Fruit fly (Drosophila melanogaster) whole organism, prepupa: ENCODE results near the gene Icmt.
A peak's percentile ranks its signal among the peaks of the same experiment; 100 is the strongest.

ENCODE experiments used
- Blimp-1 ChIP-seq: fragments of 200-800 bp; sonication (Bioruptor generic); optimal IDR thresholded peaks from 3 replicates; lab custom pipeline; 2017; ENCODE audit warnings: missing biosample characterization, missing genetic modification characterization, mild to moderate bottlenecking, moderate library complexity, missing genetic modification reagents
- CG10631 ChIP-seq: fragments of 200-800 bp; sonication (Bioruptor generic); optimal IDR thresholded peaks from 2 replicates; lab custom pipeline; 2016; ENCODE audit warnings: missing biosample characterization, missing genetic modification characterization
- CG10669 ChIP-seq: fragments of 200-800 bp; sonication (Bioruptor generic); optimal IDR thresholded peaks from 3 replicates; lab custom pipeline; 2018; ENCODE audit warnings: missing biosample characterization, mild to moderate bottlenecking, missing genetic modification characterization, moderate library complexity
- CG11294 ChIP-seq: fragments of 200-800 bp; sonication (Bioruptor generic); IDR thresholded peaks from 2 replicates; pipeline ENCODE4 v1.3.6; 2022; ENCODE audit warnings: missing biosample characterization, missing genetic modification characterization
- CG11762 ChIP-seq: fragments of 200-800 bp; sonication (Bioruptor generic); optimal IDR thresholded peaks from 3 replicates; lab custom pipeline; 2016; ENCODE audit warnings: missing biosample characterization, missing genetic modification characterization; ENCODE audit not compliant: insufficient read depth
- CG11902 ChIP-seq: fragments of 200-800 bp; sonication (Bioruptor generic); optimal IDR thresholded peaks from 3 replicates; lab custom pipeline; 2016; ENCODE audit warnings: missing biosample characterization, missing genetic modification characterization
- CG15336 ChIP-seq: fragments of 200-800 bp; sonication (Bioruptor generic); IDR thresholded peaks from 2 replicates; pipeline ENCODE4 v1.3.6; 2022; ENCODE audit warnings: missing biosample characterization, missing genetic modification characterization
- CG1621 ChIP-seq: fragments of 200-800 bp; sonication (Bioruptor generic); optimal IDR thresholded peaks from 3 replicates; lab custom pipeline; 2018; ENCODE audit warnings: missing biosample characterization, mild to moderate bottlenecking, missing genetic modification characterization
- CG3032 ChIP-seq: fragments of 200-800 bp; optimal IDR thresholded peaks from 2 replicates; lab custom pipeline; 2019; ENCODE audit warnings: missing biosample characterization, mild to moderate bottlenecking, missing genetic modification characterization, moderate library complexity
- CG31627 ChIP-seq: fragments of 200-800 bp; sonication (Bioruptor generic); optimal IDR thresholded peaks from 3 replicates; lab custom pipeline; 2016; ENCODE audit warnings: missing biosample characterization, missing genetic modification characterization
- CG32006 ChIP-seq: fragments of 200-800 bp; sonication (Bioruptor generic); optimal IDR thresholded peaks from 3 replicates; lab custom pipeline; 2017; ENCODE audit warnings: missing biosample characterization, mild to moderate bottlenecking, missing genetic modification characterization
- CG34406 ChIP-seq: fragments of 200-800 bp; sonication (Bioruptor generic); optimal IDR thresholded peaks from 3 replicates; lab custom pipeline; 2016; ENCODE audit warnings: missing biosample characterization, missing genetic modification characterization
- CG3919 ChIP-seq: fragments of 200-800 bp; sonication (Bioruptor generic); optimal IDR thresholded peaks from 3 replicates; lab custom pipeline; 2016; ENCODE audit warnings: missing biosample characterization, missing genetic modification characterization
- CG4318 ChIP-seq: fragments of 200-800 bp; sonication (Bioruptor generic); optimal IDR thresholded peaks from 3 replicates; lab custom pipeline; 2017; ENCODE audit warnings: missing biosample characterization, mild to moderate bottlenecking, missing genetic modification characterization
- CG6163 ChIP-seq: fragments of 200-800 bp; sonication (Bioruptor generic); IDR thresholded peaks from 3 replicates; pipeline ENCODE4 v1.3.6; 2022; ENCODE audit warnings: missing biosample characterization, missing genetic modification characterization
- CG6792 ChIP-seq: fragments of 200-800 bp; sonication (Bioruptor generic); optimal IDR thresholded peaks from 3 replicates; lab custom pipeline; 2016; ENCODE audit warnings: missing biosample characterization, missing genetic modification characterization
- CG6808 ChIP-seq: fragments of 200-800 bp; sonication (Bioruptor generic); optimal IDR thresholded peaks from 3 replicates; lab custom pipeline; 2017; ENCODE audit warnings: missing biosample characterization, missing genetic modification characterization, mild to moderate bottlenecking, moderate library complexity, missing genetic modification reagents
- CG6854 ChIP-seq: fragments of 200-800 bp; sonication (Bioruptor generic); optimal IDR thresholded peaks from 2 replicates; lab custom pipeline; 2017; ENCODE audit warnings: missing biosample characterization, mild to moderate bottlenecking, missing genetic modification characterization
- CG7368 ChIP-seq: fragments of 200-800 bp; sonication (Bioruptor generic); optimal IDR thresholded peaks from 3 replicates; lab custom pipeline; 2016; ENCODE audit warnings: missing biosample characterization, missing genetic modification characterization
- CG8119 ChIP-seq: fragments of 200-800 bp; sonication (Bioruptor generic); IDR thresholded peaks from 3 replicates; pipeline ENCODE4 v1.3.6; 2022; ENCODE audit warnings: missing biosample characterization, missing genetic modification characterization
- CG8319 ChIP-seq: fragments of 200-800 bp; sonication (Bioruptor generic); optimal IDR thresholded peaks from 3 replicates; lab custom pipeline; 2016; ENCODE audit warnings: missing biosample characterization, missing genetic modification characterization
- CG8632 ChIP-seq: fragments of 200-800 bp; sonication (Bioruptor generic); optimal IDR thresholded peaks from 3 replicates; lab custom pipeline; 2016; ENCODE audit warnings: missing biosample characterization, missing genetic modification characterization
- CG9139 ChIP-seq: fragments of 200-800 bp; sonication (Bioruptor generic); optimal IDR thresholded peaks from 3 replicates; lab custom pipeline; 2017; ENCODE audit warnings: missing biosample characterization, mild to moderate bottlenecking, missing genetic modification characterization
- Eip75B ChIP-seq: fragments of 200-800 bp; sonication (Bioruptor generic); optimal IDR thresholded peaks from 3 replicates; lab custom pipeline; 2016; ENCODE audit warnings: missing biosample characterization, missing genetic modification characterization
- Eip78C ChIP-seq: fragments of 200-800 bp; sonication (Bioruptor generic); peaks from one replicate; lab custom pipeline; 2016; ENCODE audit warnings: missing biosample characterization, missing genetic modification characterization
- Ets21C ChIP-seq: fragments of 200-800 bp; sonication (Bioruptor generic); optimal IDR thresholded peaks from 3 replicates; lab custom pipeline; 2016; ENCODE audit warnings: missing biosample characterization, missing genetic modification characterization
- Ets96B ChIP-seq: fragments of 200-800 bp; optimal IDR thresholded peaks from 2 replicates; lab custom pipeline; 2019; ENCODE audit warnings: missing biosample characterization, mild to moderate bottlenecking, missing genetic modification characterization, moderate library complexity
- Hr38 ChIP-seq: sonication (Bioruptor generic); optimal IDR thresholded peaks from 2 replicates; lab custom pipeline; 2016; ENCODE audit warnings: missing biosample characterization, missing genetic modification characterization
- Hr4 ChIP-seq: fragments of 200-800 bp; sonication (Bioruptor generic); optimal IDR thresholded peaks from 3 replicates; lab custom pipeline; 2016; ENCODE audit warnings: missing biosample characterization, missing genetic modification characterization
- OdsH ChIP-seq: fragments of 200-800 bp; sonication (Bioruptor generic); optimal IDR thresholded peaks from 3 replicates; lab custom pipeline; 2016; ENCODE audit warnings: missing biosample characterization, missing genetic modification characterization
- Smox ChIP-seq: fragments of 200-800 bp; sonication (Bioruptor generic); optimal IDR thresholded peaks from 3 replicates; lab custom pipeline; 2016; ENCODE audit warnings: missing biosample characterization, missing genetic modification characterization
- Sox102F ChIP-seq: fragments of 200-800 bp; sonication (Bioruptor generic); optimal IDR thresholded peaks from 2 replicates; lab custom pipeline; 2016; ENCODE audit warnings: missing biosample characterization, mild to moderate bottlenecking, missing genetic modification characterization
- achi ChIP-seq: fragments of 200-800 bp; sonication (Bioruptor generic); optimal IDR thresholded peaks from 3 replicates; lab custom pipeline; 2016; ENCODE audit warnings: missing biosample characterization, missing genetic modification characterization
- acj6 ChIP-seq: fragments of 200-800 bp; sonication (Bioruptor generic); optimal IDR thresholded peaks from 3 replicates; lab custom pipeline; 2016; ENCODE audit warnings: missing biosample characterization, missing genetic modification characterization
- dac ChIP-seq: fragments of 200-800 bp; sonication (Bioruptor generic); optimal IDR thresholded peaks from 2 replicates; lab custom pipeline; 2017; ENCODE audit warnings: missing biosample characterization, mild to moderate bottlenecking, missing genetic modification characterization
- dsx ChIP-seq: fragments of 200-800 bp; optimal IDR thresholded peaks from 3 replicates; lab custom pipeline; 2019; ENCODE audit warnings: missing biosample characterization, mild to moderate bottlenecking, missing genetic modification characterization, moderate library complexity; ENCODE audit not compliant: poor library complexity, severe bottlenecking
- esn ChIP-seq: fragments of 200-800 bp; sonication (Bioruptor generic); optimal IDR thresholded peaks from 2 replicates; lab custom pipeline; 2016; ENCODE audit warnings: missing biosample characterization, mild to moderate bottlenecking, missing genetic modification characterization, moderate library complexity
- fkh ChIP-seq: fragments of 200-800 bp; sonication (Bioruptor generic); optimal IDR thresholded peaks from 3 replicates; lab custom pipeline; 2017; ENCODE audit warnings: missing biosample characterization, mild to moderate bottlenecking, missing genetic modification characterization, moderate library complexity
- pdm3 ChIP-seq: fragments of 200-800 bp; sonication (Bioruptor generic); optimal IDR thresholded peaks from 3 replicates; lab custom pipeline; 2016; ENCODE audit warnings: missing biosample characterization, missing genetic modification characterization
- salr ChIP-seq, 2 experiments: fragments of 200-800 bp; sonication (Bioruptor generic); optimal IDR thresholded peaks; 3 replicates each; lab custom pipeline; 2016 to 2018; ENCODE audit warnings: missing biosample characterization in 2 of 2, missing genetic modification characterization in 2 of 2, mild to moderate bottlenecking in 1 of 2
- spab ChIP-seq: fragments of 200-800 bp; sonication (Bioruptor generic); optimal IDR thresholded peaks from 2 replicates; lab custom pipeline; 2017; ENCODE audit warnings: missing biosample characterization, mild to moderate bottlenecking, missing genetic modification characterization, missing genetic modification reagents
- ss ChIP-seq, 2 experiments: fragments of 200-800 bp; sonication (Bioruptor generic); optimal IDR thresholded peaks; 2 replicates in 1 of 2; 3 replicates in 1 of 2; lab custom pipeline; 2017 to 2018; ENCODE audit warnings: mild to moderate bottlenecking in 2 of 2, missing biosample characterization in 2 of 2, missing genetic modification characterization in 2 of 2, moderate library complexity in 1 of 2
- svp ChIP-seq: fragments of 200-800 bp; sonication (Bioruptor generic); peaks from one replicate; lab custom pipeline; 2016; ENCODE audit warnings: missing biosample characterization, missing genetic modification characterization
- vri ChIP-seq: fragments of 200-800 bp; sonication (Bioruptor generic); optimal IDR thresholded peaks from 3 replicates; lab custom pipeline; 2016; ENCODE audit warnings: missing biosample characterization, mild to moderate bottlenecking, missing genetic modification characterization

Gene Icmt

dm6 chr3L:13064346-13064745 is 46.3 kb downstream of the Icmt start:
- TF ChIP-seq CG6792 (GFP tag; lab: Kevin White, UChicago): no peak
- TF ChIP-seq CG6808: no peak

dm6 chr3L:13064935-13065334 is 46.9 kb downstream of the Icmt start:
- TF ChIP-seq svp (GFP tag; lab: Kevin White, UChicago) (peak; percentile 28), CG10631 (GFP tag; lab: Kevin White, UChicago) (no peak)
- TF ChIP-seq, all 60 proteins: peak for 1

- TF ChIP-seq pdm3: no peak
- TF ChIP-seq CG6163 (GFP tag; lab: Robert Waterston, UW): no peak
- TF ChIP-seq salr (GFP tag; optimal IDR thresholded peaks at IDR 0.05; lab: Kevin White, UChicago): no peak
- TF ChIP-seq CG8119 (GFP tag; lab: Robert Waterston, UW): no peak
- TF ChIP-seq CG15336 (GFP tag; lab: Robert Waterston, UW): no peak
- no peak for TF ChIP-seq CG6854 (GFP tag; lab: Kevin White, UChicago)
Measured at dm6 chr3L:13065619-13066018, 47.6 kb downstream of the Icmt start.

DNA sequence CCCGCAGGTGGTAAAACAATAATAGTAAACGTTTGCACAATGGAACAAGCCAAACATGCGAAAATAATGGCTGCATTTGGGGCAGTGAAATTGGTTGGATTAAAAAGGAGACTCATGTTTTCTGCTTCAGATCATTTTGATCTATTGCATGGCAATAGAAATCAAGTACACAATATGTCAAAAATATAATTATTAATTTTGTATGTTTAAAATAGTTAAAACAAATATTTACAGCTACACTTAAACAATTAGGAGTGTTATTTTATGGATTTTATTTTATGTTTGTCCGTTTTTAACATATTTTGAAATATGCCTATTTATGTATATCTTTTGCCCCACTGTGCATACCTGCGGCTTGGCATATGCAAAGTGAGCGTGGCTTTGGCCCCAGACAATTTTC is 48.2 kb downstream of the Icmt start:
- TF ChIP-seq CG11762 (GFP tag; lab: Kevin White, UChicago) (no peak), CG3919 (GFP tag; lab: Kevin White, UChicago) (peak; percentile 21), CG31627 (GFP tag; lab: Kevin White, UChicago) (no peak), OdsH (peak; percentile 30), CG1621 (tag; lab: Kevin White, UChicago) (no peak), CG8319 (GFP tag; lab: Kevin White, UChicago) (no peak), Hr38 (no peak), CG15336 (GFP tag; lab: Robert Waterston, UW) (no peak), CG32006 (GFP tag; lab: Kevin White, UChicago) (peak; percentile 61), Smox (no peak), CG8119 (GFP tag; lab: Robert Waterston, UW) (peak; percentile 44; the same call in 2 of the 3 replicates), CG11902 (no peak), CG6163 (GFP tag; lab: Robert Waterston, UW) (no peak), CG7368 (GFP tag; lab: Kevin White, UChicago) (no peak), acj6 (GFP tag; lab: Kevin White, UChicago) (peak; percentile 36), Ets96B (tag; lab: Kevin White, UChicago) (peak; percentile 44), CG34406 (peak; percentile 15), pdm3 (peak; percentile 13), svp (GFP tag; lab: Kevin White, UChicago) (peak; percentile 43), Ets21C (GFP tag; lab: Kevin White, UChicago) (no peak), CG4318 (GFP tag; lab: Kevin White, UChicago) (peak; percentile 22), CG6854 (GFP tag; lab: Kevin White, UChicago) (no peak), ss (GFP tag; optimal IDR thresholded peaks at IDR 0.05; lab: Kevin White, UChicago) (no peak), dac (GFP tag; lab: Kevin White, UChicago) (no peak), vri (GFP tag; lab: Kevin White, UChicago) (no peak), Blimp-1 (no peak), fkh (GFP tag; lab: Kevin White, UChicago) (no peak), CG6808 (peak; percentile 36), esn (GFP tag; lab: Kevin White, UChicago) (peak; percentile 5), achi (GFP tag; lab: Kevin White, UChicago) (peak; percentile 8), Eip75B (GFP tag; lab: Kevin White, UChicago) (peak; percentile 12), salr (GFP tag; optimal IDR thresholded peaks at IDR 0.05; lab: Kevin White, UChicago) (peak in 1 of 2 experiments; percentile 27), Hr4 (peak; percentile 13), CG11294 (no peak), Eip78C (GFP tag; lab: Kevin White, UChicago) (peak; percentile 75), CG8632 (GFP tag; lab: Kevin White, UChicago) (no peak), CG9139 (GFP tag; lab: Kevin White, UChicago) (no peak), CG10669 (GFP tag; lab: Kevin White, UChicago) (peak; percentile 14), dsx (no peak), Sox102F (GFP tag; lab: Kevin White, UChicago) (no peak), CG3032 (peak; percentile 50), CG6792 (GFP tag; lab: Kevin White, UChicago) (no peak), spab (GFP tag; lab: Kevin White, UChicago) (peak; percentile 12)
